Fruit fly (Drosophila melanogaster): ENCODE data around the gene CG44194.

Gene CG44194

DNA sequence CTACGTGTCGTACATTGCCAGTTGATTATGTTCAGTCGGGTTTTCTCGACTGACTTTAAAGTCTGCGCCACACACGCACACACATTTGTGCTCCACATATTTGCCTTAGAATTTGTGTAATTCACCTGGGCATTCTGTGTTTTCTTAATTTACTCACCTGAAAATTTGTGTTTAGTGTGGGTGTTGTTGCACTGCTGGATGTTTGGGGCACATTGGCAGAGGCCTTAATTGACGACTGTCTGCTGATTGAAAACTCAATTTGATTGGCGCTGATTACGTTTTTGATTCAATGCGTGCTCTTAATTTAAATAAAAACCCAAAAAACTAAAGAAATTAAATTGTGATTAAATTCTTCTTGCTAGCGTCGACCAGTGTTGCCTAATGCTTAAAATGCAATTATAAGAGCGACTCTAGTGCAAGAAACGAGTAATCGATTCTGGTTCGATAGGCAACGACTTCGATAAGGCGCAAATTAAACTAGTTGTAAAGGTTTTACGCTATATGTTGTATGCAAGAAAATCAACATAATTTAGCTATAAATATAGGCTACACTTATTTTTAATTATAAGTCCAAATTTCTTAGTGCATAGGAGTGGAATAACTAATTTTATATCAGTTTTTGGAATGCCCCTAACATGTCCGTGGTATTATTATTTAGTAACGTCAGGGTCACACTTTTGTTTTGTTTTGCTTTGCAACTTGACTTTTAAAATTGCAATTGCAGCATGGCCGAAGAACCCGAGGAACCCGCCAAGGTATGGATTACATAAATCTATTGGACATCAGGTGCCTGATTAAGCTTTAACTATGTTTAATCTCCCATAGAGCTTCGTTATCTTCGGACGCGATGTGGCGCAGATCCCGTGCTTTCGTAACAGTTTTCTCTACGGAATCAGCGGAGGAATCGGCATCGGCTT, 33.0 kb upstream of the CG44194 start, which contains the start of the genes CG46281 and CG46280 (continued):
- TF ChIP-seq dmrt11E (tag; optimal IDR thresholded peaks at IDR 0.05) (peak; percentile 19), pfk (GFP tag; optimal IDR thresholded peaks at IDR 0.05) (no peak), gfzf (GFP tag; optimal IDR thresholded peaks at IDR 0.05) (peak; percentile 78), repo (GFP tag; optimal IDR thresholded peaks at IDR 0.05) (peak; percentile 9), row (GFP tag; IDR thresholded peaks at IDR 0.05) (peak; percentile 69), mam (GFP tag; optimal IDR thresholded peaks at IDR 0.05) (peak; percentile 37), CG9437 (GFP tag; optimal IDR thresholded peaks at IDR 0.05) (peak; percentile 6), CG13775 (GFP tag; optimal IDR thresholded peaks at IDR 0.05) (peak; percentile 30), Hr3 (GFP tag; optimal IDR thresholded peaks at IDR 0.05) (peak; percentile 24), sr (GFP tag; IDR thresholded peaks at IDR 0.05) (no peak), CG13424 (tag; optimal IDR thresholded peaks at IDR 0.05) (peak; percentile 27), Pdp1 (GFP tag; optimal IDR thresholded peaks at IDR 0.05) (peak; percentile 31 to 78), fru (optimal IDR thresholded peaks at IDR 0.05) (no peak), CG42726 (GFP tag; IDR thresholded peaks at IDR 0.05; ENCODE audit: partially characterized antibody) (no peak), CG10959 (GFP tag; IDR thresholded peaks at IDR 0.05) (no peak), ems (GFP tag; optimal IDR thresholded peaks at IDR 0.05) (no peak), CG12219 (GFP tag; optimal IDR thresholded peaks at IDR 0.05) (no peak), Xrp1 (GFP tag; IDR thresholded peaks at IDR 0.05) (no peak), HmgZ (tag; optimal IDR thresholded peaks at IDR 0.05) (peak; percentile 35), CG5245 (GFP tag; optimal IDR thresholded peaks at IDR 0.05) (no peak), al (GFP tag; IDR thresholded peaks at IDR 0.05) (no peak), Oaz (GFP tag; IDR thresholded peaks at IDR 0.05) (no peak), CG30020 (tag; optimal IDR thresholded peaks at IDR 0.05) (peak; percentile 74), CG7786 (GFP tag; optimal IDR thresholded peaks at IDR 0.05) (peak; percentile 6), btn (GFP tag; optimal IDR thresholded peaks at IDR 0.05) (no peak), corto (GFP tag; optimal IDR thresholded peaks at IDR 0.05) (no peak), disco-r (GFP tag; optimal IDR thresholded peaks at IDR 0.05) (peak; percentile 2), wdn (GFP tag; IDR thresholded peaks at IDR 0.05) (no peak), E2f1 (GFP tag; IDR thresholded peaks at IDR 0.05) (no peak), so (GFP tag; IDR thresholded peaks at IDR 0.05) (no peak), ap (GFP tag; IDR thresholded peaks at IDR 0.05) (no peak), Sry-δ (GFP tag; optimal IDR thresholded peaks at IDR 0.05) (peak; percentile 74), en (GFP tag; optimal IDR thresholded peaks at IDR 0.05) (no peak), CG13296 (GFP tag; optimal IDR thresholded peaks at IDR 0.05) (no peak), tll (GFP tag; optimal IDR thresholded peaks at IDR 0.05) (peak in 1 of 2 experiments; percentile 68), Hsf (GFP tag; optimal IDR thresholded peaks at IDR 0.05) (peak; percentile 45), CG1792 (GFP tag; optimal IDR thresholded peaks at IDR 0.05) (no peak), HLH4C (GFP tag; IDR thresholded peaks at IDR 0.05; ENCODE audit: partially characterized antibody) (peak; percentile 69), Hr51 (GFP tag; optimal IDR thresholded peaks at IDR 0.05) (peak in 1 of 2 experiments; percentile 11), CkIIα-i1 (GFP tag; IDR thresholded peaks at IDR 0.05) (no peak), Max (GFP tag; optimal IDR thresholded peaks at IDR 0.05) (peak; percentile 52), hbn (GFP tag; IDR thresholded peaks at IDR 0.05; ENCODE audit: partially characterized antibody) (peak; percentile 40; the same call in 1 of the 2 replicates)

Measured in whole organism, embryonic.